Fruit fly (Drosophila melanogaster): ENCODE measurements around the gene Diap1.

Gene Diap1

dm6 chr3L:16049955-16050886, 613 bp downstream of the Diap1 start (continued):
- no peak for TF ChIP-seq btn (GFP tag; optimal IDR thresholded peaks at IDR 0.05)
- no peak for TF ChIP-seq CG3163 (GFP tag; optimal IDR thresholded peaks at IDR 0.05)
- TF ChIP-seq NC2β (GFP tag; optimal IDR thresholded peaks at IDR 0.05): no peak
- no peak for TF ChIP-seq CG17802 (tag; optimal IDR thresholded peaks at IDR 0.05)
- TF ChIP-seq CG10565 (GFP tag; optimal IDR thresholded peaks at IDR 0.05): no peak
- TF ChIP-seq CG2889 (GFP tag; IDR thresholded peaks at IDR 0.05): no peak
- no peak for TF ChIP-seq CG7928 (GFP tag; optimal IDR thresholded peaks at IDR 0.05)
- peak; percentile 17 for TF ChIP-seq CG4282 (GFP tag; optimal IDR thresholded peaks at IDR 0.05)
- no peak for TF ChIP-seq CG13775 (GFP tag; optimal IDR thresholded peaks at IDR 0.05)
- TF ChIP-seq sug (tag; optimal IDR thresholded peaks at IDR 0.05): peak; percentile 63
- TF ChIP-seq pb (GFP tag; optimal IDR thresholded peaks at IDR 0.05): no peak
- TF ChIP-seq CG11695 (GFP tag; IDR thresholded peaks at IDR 0.05): peak; percentile 35; the same call in 1 of the 3 replicates
- peak; percentile 56 for TF ChIP-seq CG7556 (GFP tag; optimal IDR thresholded peaks at IDR 0.05)
- TF ChIP-seq CG4854 (GFP tag; optimal IDR thresholded peaks at IDR 0.05): no peak
- no peak for TF ChIP-seq ssp (GFP tag; IDR thresholded peaks at IDR 0.05)
- TF ChIP-seq slou (GFP tag; optimal IDR thresholded peaks at IDR 0.05): no peak
- TF ChIP-seq Lim3 (GFP tag; IDR thresholded peaks at IDR 0.05): peak; percentile 63; the same call in 1 of the 2 replicates
- TF ChIP-seq CG4328 (GFP tag; optimal IDR thresholded peaks at IDR 0.05): peak; percentile 66
- no peak for TF ChIP-seq emc (GFP tag; optimal IDR thresholded peaks at IDR 0.05)
- TF ChIP-seq Atf3 (GFP tag; optimal IDR thresholded peaks at IDR 0.05): no peak
- no peak for TF ChIP-seq Dref (GFP tag; IDR thresholded peaks at IDR 0.05)
- TF ChIP-seq Scr (GFP tag; IDR thresholded peaks at IDR 0.05; ENCODE audit: partially characterized antibody): no peak
- no peak for TF ChIP-seq tup (GFP tag; optimal IDR thresholded peaks at IDR 0.05)
- no peak for TF ChIP-seq CkIIα-i1 (GFP tag; IDR thresholded peaks at IDR 0.05)
- TF ChIP-seq dan (GFP tag; IDR thresholded peaks at IDR 0.05): no peak
- no peak for TF ChIP-seq Taf1 (GFP tag; IDR thresholded peaks at IDR 0.05)
- TF ChIP-seq scrt (GFP tag; optimal IDR thresholded peaks at IDR 0.05): peak; percentile 49
- TF ChIP-seq trem (tag; optimal IDR thresholded peaks at IDR 0.05): no peak
- TF ChIP-seq Fer1 (GFP tag; optimal IDR thresholded peaks at IDR 0.05): peak; percentile 62
- no peak for TF ChIP-seq CG10267 (tag; optimal IDR thresholded peaks at IDR 0.05)
- peak; percentile 24; the same call in 1 of the 2 replicates for TF ChIP-seq CG32772 (GFP tag; IDR thresholded peaks at IDR 0.05)
- no peak for TF ChIP-seq CG43689 (GFP tag; IDR thresholded peaks at IDR 0.05)
- TF ChIP-seq gt (GFP tag; IDR thresholded peaks at IDR 0.05): no peak
- TF ChIP-seq lola (GFP tag; optimal IDR thresholded peaks at IDR 0.05): peak in 1 of 3 experiments; percentile 12
- no peak for TF ChIP-seq Side (GFP tag; optimal IDR thresholded peaks at IDR 0.05)
- peak; percentile 46 for TF ChIP-seq Sox100B (GFP tag; optimal IDR thresholded peaks at IDR 0.05)
- TF ChIP-seq CG5180 (GFP tag; optimal IDR thresholded peaks at IDR 0.05): peak; percentile 40
- TF ChIP-seq ato (GFP tag; IDR thresholded peaks at IDR 0.05; ENCODE audit: partially characterized antibody): no peak
- TF ChIP-seq sd (tag; optimal IDR thresholded peaks at IDR 0.05): peak; percentile 90
- peak; percentile 40; the same call in 1 of the 2 replicates for TF ChIP-seq ara (GFP tag; IDR thresholded peaks at IDR 0.05)
- peak; percentile 5 for TF ChIP-seq CG10209 (GFP tag; optimal IDR thresholded peaks at IDR 0.05)
- TF ChIP-seq CG3838 (GFP tag; optimal IDR thresholded peaks at IDR 0.05): no peak
- TF ChIP-seq CG17568 (GFP tag; optimal IDR thresholded peaks at IDR 0.05): peak; percentile 58
- peak; percentile 34 for TF ChIP-seq CG17385 (GFP tag; optimal IDR thresholded peaks at IDR 0.05)
- TF ChIP-seq CG14050 (GFP tag; IDR thresholded peaks at IDR 0.05): no peak
- peak; percentile 6; the same call in 1 of the 2 replicates for TF ChIP-seq E2f1 (GFP tag; IDR thresholded peaks at IDR 0.05)
- peak; percentile 73 for TF ChIP-seq kni (GFP tag; optimal IDR thresholded peaks at IDR 0.05)
- peak; percentile 84 to 90 for TF ChIP-seq Trl (optimal IDR thresholded peaks at IDR 0.05)
- no peak for TF ChIP-seq Trl (GFP tag; optimal IDR thresholded peaks at IDR 0.05)
